Fruit fly (Drosophila melanogaster): ENCODE results near the gene Snap24.

Snap24 gene

DNA sequence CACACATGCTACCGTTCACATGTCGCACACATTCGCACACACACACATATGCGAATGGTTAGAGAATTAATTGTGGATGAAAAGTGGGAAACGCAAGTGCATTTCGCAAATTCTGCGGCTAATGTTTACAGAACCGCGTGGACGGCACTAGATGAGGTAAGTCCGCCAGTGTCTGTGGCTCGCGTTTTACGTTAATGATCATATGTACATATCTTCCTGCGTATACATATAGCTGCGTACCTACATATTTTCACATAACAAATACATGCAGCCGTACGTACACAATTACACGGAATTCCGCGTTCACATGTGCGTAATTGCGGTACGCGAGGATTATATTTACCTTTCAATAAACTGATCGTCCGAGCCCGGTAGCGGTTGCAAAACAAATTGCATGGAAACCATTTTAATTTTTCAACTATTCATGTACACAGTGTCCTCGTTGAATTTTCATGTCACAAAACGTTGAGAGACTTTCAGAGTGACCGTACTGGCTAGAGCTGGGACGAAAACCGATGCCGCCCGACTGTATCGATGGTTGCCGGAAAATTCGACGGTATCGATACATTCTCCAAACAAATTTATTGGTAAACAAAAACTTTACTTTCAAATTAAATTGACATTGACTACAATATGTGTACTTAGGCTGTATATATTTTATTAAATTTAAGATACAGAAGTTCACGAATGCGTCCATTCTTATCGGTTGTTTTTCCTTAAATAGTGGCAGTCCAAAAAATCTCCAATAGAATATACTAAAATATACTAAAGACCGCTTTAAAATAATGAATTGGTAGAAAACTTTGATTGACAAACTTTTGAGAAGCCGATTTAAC is 37.6 kb downstream of the Snap24 start, which contains the start of gene hyd (continued):
- TF ChIP-seq CG8089 (GFP tag; optimal IDR thresholded peaks at IDR 0.05): no peak
- peak; percentile 92 for TF ChIP-seq Dll (GFP tag; IDR thresholded peaks at IDR 0.05; ENCODE audit: partially characterized antibody)
- TF ChIP-seq CG12659 (GFP tag; optimal IDR thresholded peaks at IDR 0.05): peak; percentile 77
- TF ChIP-seq Tbp (GFP tag; optimal IDR thresholded peaks at IDR 0.05): no peak
- TF ChIP-seq CG31365 (tag; optimal IDR thresholded peaks at IDR 0.05): no peak
- peak; percentile 76 for TF ChIP-seq Myb (GFP tag; optimal IDR thresholded peaks at IDR 0.05)
- peak; percentile 76 for TF ChIP-seq YL-1 (GFP tag; optimal IDR thresholded peaks at IDR 0.05)
- peak; percentile 33; the same call in 1 of the 2 replicates for TF ChIP-seq Nf-YA (GFP tag; IDR thresholded peaks at IDR 0.05)
- peak; percentile 77 for TF ChIP-seq CG2129 (GFP tag; IDR thresholded peaks at IDR 0.05; ENCODE audit: partially characterized antibody)
- peak; percentile 77 for TF ChIP-seq Med (GFP tag)
- no peak for TF ChIP-seq cato (GFP tag; optimal IDR thresholded peaks at IDR 0.05; ENCODE audit: borderline replicate concordance)
- no peak for TF ChIP-seq CG10543 (GFP tag; optimal IDR thresholded peaks at IDR 0.05)
- peak; percentile 15 for TF ChIP-seq Xbp1 (GFP tag; optimal IDR thresholded peaks at IDR 0.05)
- no peak for TF ChIP-seq CG7556 (GFP tag; optimal IDR thresholded peaks at IDR 0.05)
- TF ChIP-seq hkb (optimal IDR thresholded peaks at IDR 0.05): no peak
- TF ChIP-seq hkb (GFP tag; IDR thresholded peaks at IDR 0.05): peak; percentile 6; the same call in 1 of the 2 replicates
- TF ChIP-seq Scr (GFP tag; IDR thresholded peaks at IDR 0.05; ENCODE audit: partially characterized antibody): peak; percentile 88
- no peak for TF ChIP-seq Hr39 (optimal IDR thresholded peaks at IDR 0.05)
- TF ChIP-seq Stat92E (GFP tag; optimal IDR thresholded peaks at IDR 0.05): no peak
- no peak for TF ChIP-seq maf-S (GFP tag; optimal IDR thresholded peaks at IDR 0.05)
- TF ChIP-seq Doc3 (GFP tag; IDR thresholded peaks at IDR 0.05; ENCODE audit: partially characterized antibody): peak; percentile 78; the same call in 2 of the 3 replicates
- peak; percentile 15 for TF ChIP-seq dm (GFP tag; optimal IDR thresholded peaks at IDR 0.05)
- no peak for TF ChIP-seq org-1 (GFP tag; optimal IDR thresholded peaks at IDR 0.05)
- TF ChIP-seq bcd (GFP tag; optimal IDR thresholded peaks at IDR 0.05): no peak
- TF ChIP-seq odd (GFP tag; optimal IDR thresholded peaks at IDR 0.05): no peak
- TF ChIP-seq Sox100B (GFP tag; optimal IDR thresholded peaks at IDR 0.05): no peak
- peak; percentile 84 for TF ChIP-seq knrl (GFP tag; IDR thresholded peaks at IDR 0.05; ENCODE audit: partially characterized antibody)
- peak; percentile 28 for TF ChIP-seq HmgZ (tag; optimal IDR thresholded peaks at IDR 0.05)
- no peak for TF ChIP-seq Abd-B (GFP tag; optimal IDR thresholded peaks at IDR 0.05)
- peak; percentile 88 for TF ChIP-seq CG6791 (GFP tag; IDR thresholded peaks at IDR 0.05; ENCODE audit: partially characterized antibody)
- peak; percentile 48; the same call in 2 of the 3 replicates for TF ChIP-seq row (GFP tag; IDR thresholded peaks at IDR 0.05)
- TF ChIP-seq CG7271 (tag; optimal IDR thresholded peaks at IDR 0.05): no peak
- peak; percentile 92 for TF ChIP-seq BEAF-32 (GFP tag; optimal IDR thresholded peaks at IDR 0.05)
- TF ChIP-seq CG12155 (GFP tag; optimal IDR thresholded peaks at IDR 0.05): no peak
- TF ChIP-seq CG16863 (GFP tag; optimal IDR thresholded peaks at IDR 0.05): peak; percentile 24
- TF ChIP-seq h (optimal IDR thresholded peaks at IDR 0.05): no peak
- peak; percentile 63 for TF ChIP-seq CG14710 (tag; optimal IDR thresholded peaks at IDR 0.05)
- peak; percentile 98 for TF ChIP-seq cg (GFP tag; optimal IDR thresholded peaks at IDR 0.05)
- TF ChIP-seq Sry-δ (GFP tag; optimal IDR thresholded peaks at IDR 0.05): peak; percentile 91
- peak; percentile 35; the same call in 2 of the 3 replicates for TF ChIP-seq mld (GFP tag; IDR thresholded peaks at IDR 0.05; ENCODE audit: partially characterized antibody)
- no peak for TF ChIP-seq salm (tag; optimal IDR thresholded peaks at IDR 0.05)
- no peak for TF ChIP-seq abd-A (tag; optimal IDR thresholded peaks at IDR 0.05)
- TF ChIP-seq gt (GFP tag; IDR thresholded peaks at IDR 0.05): no peak
- TF ChIP-seq ato (GFP tag; IDR thresholded peaks at IDR 0.05; ENCODE audit: partially characterized antibody): peak; percentile 73
- peak; percentile 89 for TF ChIP-seq Dref (GFP tag; IDR thresholded peaks at IDR 0.05)
- TF ChIP-seq Ets97D (GFP tag; optimal IDR thresholded peaks at IDR 0.05): peak; percentile 51
- peak; percentile 88 for TF ChIP-seq CG9797 (GFP tag; optimal IDR thresholded peaks at IDR 0.05)
- TF ChIP-seq grau (tag; optimal IDR thresholded peaks at IDR 0.05): no peak

All from whole organism, embryonic.